Worm (Caenorhabditis elegans) whole organism, young adult: ENCODE measurements around the gene igdb-3.

Experiments used
- F33H1.4 ChIP-seq: fragments of 200-800 bp; sonication (Bioruptor generic); IDR thresholded peaks from 2 replicates; pipeline ENCODE4 v1.3.6; 2022; ENCODE audit warnings: missing genetic modification reagents, missing genetic modification characterization, missing compliant biosample characterization
- F37B4.10 ChIP-seq: fragments of 200-800 bp; sonication (Bioruptor generic); IDR thresholded peaks from 2 replicates; pipeline ENCODE4 v1.3.6; 2022; ENCODE audit warnings: missing genetic modification characterization, missing compliant biosample characterization
- T07F8.4 ChIP-seq: sonication (generic microtip); optimal IDR thresholded peaks from 2 replicates; lab custom pipeline; 2016; ENCODE audit warnings: mild to moderate bottlenecking, missing genetic modification characterization, moderate library complexity, missing compliant biosample characterization
- Y56A3A.18 ChIP-seq: fragments of 200-800 bp; sonication (Bioruptor generic); IDR thresholded peaks from 2 replicates; pipeline ENCODE4 v1.3.6; 2022; ENCODE audit warnings: missing genetic modification reagents, missing genetic modification characterization, missing compliant biosample characterization
- attf-3 ChIP-seq: fragments of 200-800 bp; sonication (Bioruptor generic); conservative IDR thresholded peaks from 2 replicates; pipeline ENCODE4 v1.3.6; 2022; ENCODE audit warnings: missing genetic modification reagents, missing genetic modification characterization, missing compliant biosample characterization
- cebp-1 ChIP-seq, 2 experiments: fragments of 200-800 bp in 1 of 2; sonication (Bioruptor generic) in 1 of 2; sonication (generic microtip) in 1 of 2; IDR thresholded peaks in 1 of 2; optimal IDR thresholded peaks in 1 of 2; 2 replicates each; pipeline versions ENCODE4 v1.3.6 to Lab custom; 2017 to 2022; ENCODE audit warnings: missing compliant biosample characterization in 2 of 2, missing genetic modification characterization in 2 of 2, mild to moderate bottlenecking in 1 of 2, missing genetic modification reagents in 1 of 2, moderate library complexity in 1 of 2
- him-1 ChIP-seq: sonication (generic microtip); optimal IDR thresholded peaks from 2 replicates; lab custom pipeline; 2016; ENCODE audit warnings: missing genotype, missing genetic modification reagents, missing genetic modification characterization, missing compliant biosample characterization
- madf-10 ChIP-seq: sonication (generic microtip); optimal IDR thresholded peaks from 2 replicates; lab custom pipeline; 2016; ENCODE audit warnings: mild to moderate bottlenecking, missing genetic modification characterization, missing compliant biosample characterization
- rcor-1 ChIP-seq: fragments of 200-800 bp; sonication (Bioruptor generic); IDR thresholded peaks from 2 replicates; pipeline ENCODE4 v1.3.6; 2022; ENCODE audit warnings: missing genetic modification reagents, missing genetic modification characterization, missing compliant biosample characterization

DNA sequence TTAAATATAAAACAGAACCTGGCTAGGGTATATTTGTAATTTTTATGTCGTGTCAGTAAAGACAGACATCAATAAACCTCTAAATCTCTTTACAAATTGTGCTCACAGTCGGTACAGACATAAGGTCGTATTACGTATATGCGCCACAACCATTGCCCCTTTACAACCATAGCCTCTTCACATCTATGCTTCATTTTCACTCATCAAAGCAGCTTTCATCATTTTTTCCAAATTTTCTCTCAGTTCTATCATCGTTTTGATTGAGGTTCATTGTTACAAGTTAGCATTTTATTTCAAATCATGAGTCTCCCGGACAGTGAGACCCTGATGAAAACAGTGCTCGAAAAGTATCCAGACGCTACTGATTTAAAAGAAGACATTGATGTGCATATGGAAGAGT is 21.1 kb upstream of the igdb-3 start, which contains the start of gene C03B1.4:
- TF ChIP-seq Y56A3A.18 (GFP tag; lab: Robert Waterston, UW), result no peak
- no peak for TF ChIP-seq rcor-1
- no peak for TF ChIP-seq attf-3
- no peak for TF ChIP-seq him-1
- no peak for TF ChIP-seq F37B4.10
- no peak for TF ChIP-seq cebp-1 (GFP tag; IDR thresholded peaks at IDR 0.05; lab: Robert Waterston, UW)
- no peak for TF ChIP-seq cebp-1 (tag; optimal IDR thresholded peaks at IDR 0.05; lab: Kevin White, UChicago)
- TF ChIP-seq madf-10 (tag; lab: Kevin White, UChicago), result no peak
- no peak for TF ChIP-seq T07F8.4 (tag; lab: Kevin White, UChicago)
- TF ChIP-seq F33H1.4 (GFP tag; lab: Robert Waterston, UW), result no peak
